Fruit fly (Drosophila melanogaster) whole organism, pupa: ENCODE measurements around the gene Taf13.

Source experiments
- CG10348 ChIP-seq: fragments of 200-800 bp; sonication (Bioruptor generic); IDR thresholded peaks from 2 replicates; pipeline ENCODE4 v1.3.6; 2022; ENCODE audit warnings: missing biosample characterization, missing genetic modification characterization
- CG12605 ChIP-seq: fragments of 200-800 bp; sonication (Bioruptor generic); IDR thresholded peaks from 2 replicates; pipeline ENCODE4 v1.3.6; 2022; ENCODE audit warnings: missing biosample characterization, missing genetic modification characterization
- CG13204 ChIP-seq: fragments of 200-800 bp; sonication (Bioruptor generic); optimal IDR thresholded peaks from 2 replicates; lab custom pipeline; 2018; ENCODE audit warnings: missing biosample characterization, mild to moderate bottlenecking, missing genetic modification characterization, moderate library complexity
- CG14655 ChIP-seq: fragments of 200-800 bp; sonication (Bioruptor generic); optimal IDR thresholded peaks from 3 replicates; lab custom pipeline; 2017; ENCODE audit warnings: mild to moderate bottlenecking, missing biosample characterization, missing genetic modification reagents, missing genetic modification characterization
- CG15710 ChIP-seq: fragments of 200-800 bp; sonication (Bioruptor generic); optimal IDR thresholded peaks from 2 replicates; lab custom pipeline; 2018; ENCODE audit warnings: missing biosample characterization, mild to moderate bottlenecking, missing genetic modification characterization, moderate library complexity
- CG17806 ChIP-seq: fragments of 200-800 bp; sonication (Bioruptor generic); optimal IDR thresholded peaks from 2 replicates; lab custom pipeline; 2018; ENCODE audit warnings: missing biosample characterization, mild to moderate bottlenecking, missing genetic modification characterization, moderate library complexity
- CG32121 ChIP-seq: fragments of 200-800 bp; sonication (Bioruptor generic); IDR thresholded peaks from 2 replicates; pipeline ENCODE4 v1.3.6; 2022; ENCODE audit warnings: missing biosample characterization, missing genetic modification characterization
- CG34367 ChIP-seq: fragments of 200-800 bp; sonication (Bioruptor generic); optimal IDR thresholded peaks from 2 replicates; lab custom pipeline; 2018; ENCODE audit warnings: missing biosample characterization, mild to moderate bottlenecking, missing genetic modification characterization
- CG4496 ChIP-seq: fragments of 200-800 bp; sonication (Bioruptor generic); IDR thresholded peaks from 3 replicates; pipeline ENCODE4 v1.3.6; 2022; ENCODE audit warnings: missing biosample characterization, missing genetic modification characterization
- CG8159 ChIP-seq: fragments of 200-800 bp; sonication (Bioruptor generic); optimal IDR thresholded peaks from 3 replicates; lab custom pipeline; 2018; ENCODE audit warnings: missing biosample characterization, mild to moderate bottlenecking, missing genetic modification characterization, moderate library complexity
- CG8301 ChIP-seq: fragments of 200-800 bp; sonication (Bioruptor generic); optimal IDR thresholded peaks from 2 replicates; lab custom pipeline; 2018; ENCODE audit warnings: missing biosample characterization, mild to moderate bottlenecking, missing genetic modification characterization
- CG9948 ChIP-seq: fragments of 200-800 bp; sonication (Bioruptor generic); optimal IDR thresholded peaks from 2 replicates; lab custom pipeline; 2018; ENCODE audit warnings: missing biosample characterization, mild to moderate bottlenecking, missing genetic modification characterization, moderate library complexity
- D1 ChIP-seq: fragments of 200-800 bp; sonication (Bioruptor generic); optimal IDR thresholded peaks from 2 replicates; lab custom pipeline; 2018; ENCODE audit warnings: missing biosample characterization, mild to moderate bottlenecking, missing genetic modification characterization, moderate library complexity
- EcR ChIP-seq: fragments of 200-800 bp; sonication (Bioruptor generic); optimal IDR thresholded peaks from 3 replicates; lab custom pipeline; 2019; ENCODE audit warnings: missing biosample characterization, missing genetic modification characterization, mild to moderate bottlenecking, moderate library complexity, missing genetic modification reagents
- Ets98B ChIP-seq: fragments of 200-800 bp; sonication (Bioruptor generic); IDR thresholded peaks from 2 replicates; pipeline ENCODE4 v1.3.6; 2022; ENCODE audit warnings: missing biosample characterization, missing genetic modification characterization
- Pif1A ChIP-seq: fragments of 200-800 bp; sonication (Bioruptor generic); optimal IDR thresholded peaks from 3 replicates; lab custom pipeline; 2016; ENCODE audit warnings: missing biosample characterization, missing genetic modification characterization
- Pif1B ChIP-seq: fragments of 200-800 bp; sonication (Bioruptor generic); optimal IDR thresholded peaks from 3 replicates; lab custom pipeline; 2016; ENCODE audit warnings: missing biosample characterization, missing genetic modification characterization
- Snoo ChIP-seq: fragments of 200-800 bp; sonication (Bioruptor generic); optimal IDR thresholded peaks from 3 replicates; lab custom pipeline; 2017; ENCODE audit warnings: missing biosample characterization, mild to moderate bottlenecking, missing genetic modification characterization, inconsistent platforms
- fd96Ca ChIP-seq: fragments of 200-800 bp; sonication (Bioruptor generic); IDR thresholded peaks from 3 replicates; pipeline ENCODE4 v1.3.6; 2022; ENCODE audit warnings: missing biosample characterization, missing genetic modification characterization
- gl ChIP-seq: fragments of 200-800 bp; sonication (Bioruptor generic); optimal IDR thresholded peaks from 2 replicates; lab custom pipeline; 2018; ENCODE audit warnings: missing biosample characterization, mild to moderate bottlenecking, missing genetic modification characterization
- rn ChIP-seq: fragments of 200-800 bp; sonication (Bioruptor generic); IDR thresholded peaks from 2 replicates; pipeline ENCODE4 v1.3.6; 2022; ENCODE audit warnings: missing biosample characterization, missing genetic modification characterization

Taf13 gene

DNA sequence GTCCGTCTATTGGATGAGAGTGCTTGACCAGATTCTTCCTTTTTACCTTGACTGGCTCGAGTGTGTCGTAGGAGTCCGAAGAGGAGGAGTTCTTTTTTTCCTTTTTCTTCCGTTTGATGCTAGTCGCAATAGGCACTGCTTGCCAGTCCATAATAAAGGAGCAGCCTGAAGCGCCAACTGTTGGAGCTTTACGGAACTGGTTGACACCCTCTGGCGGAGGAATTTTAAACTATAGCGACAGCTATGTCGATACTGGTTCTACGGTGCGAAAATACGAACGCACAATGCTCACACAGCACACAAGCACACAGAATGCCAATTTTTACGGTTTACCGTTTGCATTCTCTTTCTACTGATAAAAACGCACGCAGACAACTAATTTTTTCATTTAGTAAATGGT is 12.9 kb upstream of the Taf13 start:
- TF ChIP-seq CG8301 (tag; lab: Kevin White, UChicago) (no peak), CG15710 (no peak), CG17806 (no peak), D1 (no peak), CG34367 (tag; lab: Kevin White, UChicago) (no peak), EcR (GFP tag; lab: Kevin White, UChicago) (no peak), CG32121 (GFP tag; lab: Robert Waterston, UW) (no peak), CG10348 (GFP tag; lab: Robert Waterston, UW) (no peak), CG8159 (no peak), CG4496 (GFP tag; lab: Robert Waterston, UW) (no peak), CG13204 (no peak), Snoo (tag; lab: Kevin White, UChicago) (no peak), Pif1A (GFP tag; lab: Kevin White, UChicago) (no peak), gl (tag; lab: Kevin White, UChicago) (no peak), Ets98B (GFP tag; lab: Robert Waterston, UW) (no peak), CG12605 (GFP tag; lab: Robert Waterston, UW) (no peak), fd96Ca (GFP tag; lab: Robert Waterston, UW) (no peak), rn (GFP tag; lab: Robert Waterston, UW) (no peak), CG9948 (tag; lab: Kevin White, UChicago) (no peak)

DNA sequence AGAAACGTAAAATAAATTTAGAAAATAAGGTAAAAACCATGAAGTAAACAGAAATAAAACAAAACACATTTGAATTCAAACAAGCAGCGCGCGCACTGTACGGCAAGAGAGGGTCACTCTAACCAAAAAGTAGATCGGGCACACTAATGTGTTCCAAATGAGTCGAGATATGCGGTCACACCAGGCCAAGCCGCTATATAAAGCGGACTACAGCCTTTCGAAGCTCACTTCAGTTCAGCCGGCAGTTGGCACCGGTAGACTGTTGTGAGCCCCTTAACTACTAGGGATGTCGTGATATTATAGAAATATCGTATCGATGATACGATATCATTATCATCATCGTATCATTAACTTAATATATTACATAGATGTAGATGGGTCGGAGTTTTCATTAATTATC is 10.9 kb upstream of the Taf13 start:
- TF ChIP-seq EcR (GFP tag; lab: Kevin White, UChicago) = no peak

DNA sequence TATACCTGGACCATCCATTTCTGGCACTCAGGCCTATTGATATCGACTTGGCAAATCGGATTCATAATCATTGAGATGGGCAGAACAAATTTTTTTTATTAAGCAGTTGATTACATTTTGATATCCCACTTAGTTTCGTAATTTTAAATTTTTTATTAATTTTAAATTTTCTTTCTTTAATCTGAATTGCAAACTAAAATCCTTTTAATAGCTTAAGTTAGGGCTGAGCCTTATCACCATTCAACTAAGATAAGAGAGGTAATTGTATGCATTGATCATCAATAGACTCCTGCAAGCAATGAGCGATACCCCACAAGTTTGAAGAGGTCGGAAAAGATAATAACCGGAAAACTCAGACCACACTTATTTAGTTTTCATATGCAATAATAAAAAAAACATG is 10.4 kb upstream of the Taf13 start, which contains the start of gene CG13970:
CG13970 (minus strand) TSS at position 101 of the 400 bp plus-strand sequence.
- TF ChIP-seq Ets98B (GFP tag; lab: Robert Waterston, UW) (no peak), gl (tag; lab: Kevin White, UChicago) (no peak), CG14655 (GFP tag; lab: Kevin White, UChicago) (no peak), CG10348 (GFP tag; lab: Robert Waterston, UW) (no peak), EcR (GFP tag; lab: Kevin White, UChicago) (no peak), CG8301 (tag; lab: Kevin White, UChicago) (no peak), CG9948 (tag; lab: Kevin White, UChicago) (no peak), fd96Ca (GFP tag; lab: Robert Waterston, UW) (no peak), Pif1B (no peak), rn (GFP tag; lab: Robert Waterston, UW) (no peak), CG13204 (no peak), CG17806 (no peak), Snoo (tag; lab: Kevin White, UChicago) (no peak), D1 (no peak)

DNA sequence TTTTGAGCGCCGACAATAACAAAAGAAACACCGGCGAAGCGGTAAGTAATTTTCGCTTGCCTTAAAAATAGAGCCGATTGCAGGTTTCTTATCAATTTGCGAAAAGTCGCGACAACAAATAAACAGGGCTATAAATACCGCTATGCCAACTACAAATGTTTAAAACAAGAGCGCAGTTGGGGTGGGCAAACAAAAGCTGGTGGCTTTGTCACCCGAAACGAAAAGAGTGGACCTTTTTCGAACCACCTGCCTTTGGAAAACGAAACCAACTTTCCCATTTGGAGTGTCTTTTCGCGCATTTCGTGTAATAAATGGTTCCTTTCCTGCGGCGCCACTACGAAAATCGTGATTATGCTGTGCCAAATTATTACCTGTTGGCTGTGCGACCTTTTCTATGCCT is 4.5 kb upstream of the Taf13 start:
- TF ChIP-seq CG12605 (GFP tag; lab: Robert Waterston, UW) = 0 out of 2 replicates have a peak, but pooled peaks have one; percentile 13
- no peak for TF ChIP-seq CG15710
- no peak for TF ChIP-seq EcR (GFP tag; lab: Kevin White, UChicago)
- no peak for TF ChIP-seq CG9948 (tag; lab: Kevin White, UChicago)
- no peak for TF ChIP-seq CG13204
- TF ChIP-seq gl (tag; lab: Kevin White, UChicago) = no peak
- no peak for TF ChIP-seq Pif1A (GFP tag; lab: Kevin White, UChicago)
- TF ChIP-seq Pif1B = no peak
- TF ChIP-seq rn (GFP tag; lab: Robert Waterston, UW) = no peak
- no peak for TF ChIP-seq D1
- TF ChIP-seq Ets98B (GFP tag; lab: Robert Waterston, UW) = peak; percentile 5; the same call in 1 of the 2 replicates
- TF ChIP-seq CG17806 = no peak
- no peak for TF ChIP-seq CG32121 (GFP tag; lab: Robert Waterston, UW)
- no peak for TF ChIP-seq CG4496 (GFP tag; lab: Robert Waterston, UW)
- TF ChIP-seq Snoo (tag; lab: Kevin White, UChicago) = no peak
- peak; percentile 87 for TF ChIP-seq CG8159
- TF ChIP-seq, all 21 proteins: peak for 3

DNA sequence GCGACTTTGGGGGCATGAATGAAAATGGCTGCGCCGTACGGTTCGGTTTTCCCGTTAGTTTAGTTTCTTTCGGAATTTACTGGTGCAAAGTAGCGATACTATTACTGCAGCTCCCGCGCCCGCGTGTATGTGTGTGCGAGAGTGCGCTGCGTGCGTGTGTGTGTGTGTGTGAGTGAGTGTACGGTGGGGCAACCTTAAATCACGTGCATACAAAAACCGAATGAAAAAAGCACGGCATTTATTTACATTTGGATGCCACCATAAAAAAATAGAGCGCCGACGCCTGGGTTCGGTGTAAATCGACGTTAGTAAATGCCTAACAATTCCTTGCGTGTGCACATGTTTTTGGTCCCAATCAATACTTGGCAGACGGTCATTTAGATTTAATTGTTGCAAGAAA is 4.1 kb upstream of the Taf13 start:
- TF ChIP-seq CG4496 (GFP tag; lab: Robert Waterston, UW) (peak; percentile 8; the same call in 1 of the 3 replicates), D1 (no peak), Ets98B (GFP tag; lab: Robert Waterston, UW) (peak; percentile 22), fd96Ca (GFP tag; lab: Robert Waterston, UW) (peak; percentile 13; the same call in 1 of the 3 replicates), EcR (GFP tag; lab: Kevin White, UChicago) (no peak)

DNA sequence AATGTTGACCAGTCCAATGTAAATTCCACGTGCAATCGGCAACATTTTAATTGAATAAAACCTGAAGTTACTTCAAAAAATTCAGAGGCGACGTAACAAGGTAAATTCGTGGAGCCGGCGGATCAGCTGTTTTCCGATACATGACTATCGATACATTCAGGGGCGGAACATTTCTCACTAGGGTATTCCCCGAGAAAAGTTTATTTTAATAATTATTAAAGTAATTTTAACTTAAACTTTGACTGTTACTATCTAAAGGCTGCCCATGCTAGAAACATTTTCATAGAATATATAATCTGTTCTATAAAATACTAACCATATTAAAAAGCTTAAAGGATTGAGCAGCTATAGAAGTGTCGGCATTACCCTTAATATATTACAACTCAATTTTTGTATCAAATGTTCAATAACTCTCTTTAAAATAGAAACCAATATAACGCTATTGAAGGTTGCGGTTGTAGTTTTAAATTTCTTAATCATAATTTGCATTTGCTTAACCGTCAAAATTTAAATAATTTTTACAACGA is 3.5 kb upstream of the Taf13 start, which contains the start of the genes mRpS18B and Kua:
mRpS18B (minus strand) TSS at position 149 of the 527 bp plus-strand sequence.
Kua (plus strand) TSS at position 477 of the 527 bp plus-strand sequence.
- TF ChIP-seq CG10348 (GFP tag; lab: Robert Waterston, UW) = no peak
- no peak for TF ChIP-seq gl (tag; lab: Kevin White, UChicago)
- peak; percentile 61 for TF ChIP-seq D1
- TF ChIP-seq CG4496 (GFP tag; lab: Robert Waterston, UW) = peak; percentile 41; the same call in 1 of the 3 replicates
- peak; percentile 55 for TF ChIP-seq CG8159
- peak; percentile 46 for TF ChIP-seq Ets98B (GFP tag; lab: Robert Waterston, UW)
- TF ChIP-seq CG15710 = peak; percentile 38
- TF ChIP-seq CG14655 (GFP tag; lab: Kevin White, UChicago) = peak; percentile 41
- TF ChIP-seq CG17806 = peak; percentile 39
- TF ChIP-seq CG8301 (tag; lab: Kevin White, UChicago) = peak; percentile 28
- no peak for TF ChIP-seq CG34367 (tag; lab: Kevin White, UChicago)
